Fruit fly (Drosophila melanogaster) whole organism, pupa: ENCODE measurements around the gene CG32228.

Source experiments
- CG13204 ChIP-seq: fragments of 200-800 bp; sonication (Bioruptor generic); optimal IDR thresholded peaks from 2 replicates; lab custom pipeline; 2018; ENCODE audit warnings: missing biosample characterization, mild to moderate bottlenecking, missing genetic modification characterization, moderate library complexity
- CG17806 ChIP-seq: fragments of 200-800 bp; sonication (Bioruptor generic); optimal IDR thresholded peaks from 2 replicates; lab custom pipeline; 2018; ENCODE audit warnings: missing biosample characterization, mild to moderate bottlenecking, missing genetic modification characterization, moderate library complexity
- CG34367 ChIP-seq: fragments of 200-800 bp; sonication (Bioruptor generic); optimal IDR thresholded peaks from 2 replicates; lab custom pipeline; 2018; ENCODE audit warnings: missing biosample characterization, mild to moderate bottlenecking, missing genetic modification characterization
- CG9948 ChIP-seq: fragments of 200-800 bp; sonication (Bioruptor generic); optimal IDR thresholded peaks from 2 replicates; lab custom pipeline; 2018; ENCODE audit warnings: missing biosample characterization, mild to moderate bottlenecking, missing genetic modification characterization, moderate library complexity
- EcR ChIP-seq: fragments of 200-800 bp; sonication (Bioruptor generic); optimal IDR thresholded peaks from 3 replicates; lab custom pipeline; 2019; ENCODE audit warnings: missing biosample characterization, missing genetic modification characterization, mild to moderate bottlenecking, moderate library complexity, missing genetic modification reagents

dm6 chr3L:20222617-20223016, 43.0 kb upstream of the CG32228 start:
- no peak for TF ChIP-seq EcR (GFP tag; lab: Kevin White, UChicago)
- TF ChIP-seq CG17806: no peak
- TF ChIP-seq CG34367: no peak
- no peak for TF ChIP-seq CG9948
- no peak for TF ChIP-seq CG13204 (GFP tag; lab: Kevin White, UChicago)
